Worm (Caenorhabditis elegans) whole organism, L3 larva: ENCODE measurements around the gene R03E9.2.

Experiments used
- R02D3.7 ChIP-seq: fragments of 150-350 bp; optimal IDR thresholded peaks from 2 replicates; lab custom pipeline; 2014; ENCODE audit warnings: missing biosample characterization, missing genetic modification characterization
- ZK546.5 ChIP-seq: sonication (generic microtip); optimal IDR thresholded peaks from 2 replicates; lab custom pipeline; 2017; ENCODE audit warnings: missing biosample characterization, missing genetic modification characterization
- aly-2 ChIP-seq: fragments of 150-350 bp; optimal IDR thresholded peaks from 2 replicates; lab custom pipeline; 2014; ENCODE audit warnings: missing biosample characterization, missing genetic modification characterization
- ceh-16 ChIP-seq: sonication (generic microtip); optimal IDR thresholded peaks from 2 replicates; lab custom pipeline; 2017; ENCODE audit warnings: missing biosample characterization, missing genetic modification characterization
- ceh-82 ChIP-seq: fragments of 150-350 bp; optimal IDR thresholded peaks from 2 replicates; lab custom pipeline; 2014; ENCODE audit warnings: missing biosample characterization, missing genetic modification characterization
- daf-12 ChIP-seq: fragments of 150-350 bp; optimal IDR thresholded peaks from 2 replicates; lab custom pipeline; 2014; ENCODE audit warnings: missing biosample characterization, missing genetic modification reagents, missing genetic modification characterization
- egl-5 ChIP-seq: fragments of 150-350 bp; optimal IDR thresholded peaks from 2 replicates; lab custom pipeline; 2017; ENCODE audit warnings: missing biosample characterization, missing genetic modification reagents, missing genetic modification characterization, inconsistent platforms
- elt-1 ChIP-seq: fragments of 150-350 bp; optimal IDR thresholded peaks from 2 replicates; lab custom pipeline; 2014; ENCODE audit warnings: missing biosample characterization, missing genetic modification characterization
- elt-2 ChIP-seq: sonication (generic microtip); optimal IDR thresholded peaks from 2 replicates; lab custom pipeline; 2016; ENCODE audit warnings: missing genetic modification reagents, mild to moderate bottlenecking, missing genetic modification characterization, missing compliant biosample characterization
- eor-1 ChIP-seq, 2 experiments: fragments of 150-350 bp; optimal IDR thresholded peaks; 2 replicates each; lab custom pipeline; 2014 to 2018; ENCODE audit warnings: missing biosample characterization in 2 of 2, missing genetic modification characterization in 2 of 2
- fkh-10 ChIP-seq: sonication (generic microtip); optimal IDR thresholded peaks from 2 replicates; lab custom pipeline; 2017; ENCODE audit warnings: missing biosample characterization, missing genetic modification reagents, missing genetic modification characterization
- fkh-2 ChIP-seq: fragments of 150-350 bp; optimal IDR thresholded peaks from 2 replicates; lab custom pipeline; 2014; ENCODE audit warnings: missing biosample characterization, missing genetic modification reagents, missing genetic modification characterization
- hmg-11 ChIP-seq: sonication (generic microtip); optimal IDR thresholded peaks from 2 replicates; lab custom pipeline; 2016; ENCODE audit warnings: missing genetic modification characterization, missing compliant biosample characterization
- jun-1 ChIP-seq: fragments of 150-350 bp; optimal IDR thresholded peaks from 2 replicates; lab custom pipeline; 2014; ENCODE audit warnings: missing biosample characterization, missing genetic modification reagents, missing genetic modification characterization
- lin-15B ChIP-seq: fragments of 150-350 bp; optimal IDR thresholded peaks from 2 replicates; lab custom pipeline; 2014; ENCODE audit warnings: missing biosample characterization, missing genetic modification characterization
- lin-39 ChIP-seq: fragments of 150-350 bp; optimal IDR thresholded peaks from 2 replicates; lab custom pipeline; 2018; ENCODE audit warnings: missing biosample characterization, missing genetic modification reagents, missing genetic modification characterization
- lsy-12 ChIP-seq: sonication (generic microtip); optimal IDR thresholded peaks from 2 replicates; lab custom pipeline; 2016; ENCODE audit warnings: mild to moderate bottlenecking, missing genetic modification characterization, missing compliant biosample characterization
- mml-1 ChIP-seq: fragments of 150-350 bp; sonication (generic microtip); optimal IDR thresholded peaks from 3 replicates; lab custom pipeline; 2014; ENCODE audit warnings: missing biosample characterization, missing genetic modification characterization
- nfya-1 ChIP-seq: sonication (generic microtip); optimal IDR thresholded peaks from 2 replicates; lab custom pipeline; 2017; ENCODE audit warnings: missing genetic modification characterization, mild to moderate bottlenecking, missing compliant biosample characterization, antibody characterized with exemption, moderate library complexity; ENCODE audit not compliant: insufficient read depth
- nhr-11 ChIP-seq: fragments of 150-350 bp; optimal IDR thresholded peaks from 2 replicates; lab custom pipeline; 2014; ENCODE audit warnings: missing biosample characterization, missing genetic modification characterization
- nhr-12 ChIP-seq: fragments of 150-350 bp; optimal IDR thresholded peaks from 2 replicates; lab custom pipeline; 2014; ENCODE audit warnings: missing biosample characterization, missing genetic modification characterization
- nhr-237 ChIP-seq: fragments of 150-350 bp; optimal IDR thresholded peaks from 2 replicates; lab custom pipeline; 2014; ENCODE audit warnings: missing biosample characterization, missing genetic modification characterization
- nhr-25 ChIP-seq: sonication (generic microtip); optimal IDR thresholded peaks from 2 replicates; lab custom pipeline; 2017; ENCODE audit warnings: missing biosample characterization, missing genetic modification characterization
- nhr-43 ChIP-seq: sonication (generic microtip); optimal IDR thresholded peaks from 2 replicates; lab custom pipeline; 2016; ENCODE audit warnings: mild to moderate bottlenecking, missing genetic modification characterization, missing compliant biosample characterization; ENCODE audit not compliant: poor library complexity, severe bottlenecking
- nhr-76 ChIP-seq: fragments of 150-350 bp; sonication (generic microtip); optimal IDR thresholded peaks from 5 replicates; lab custom pipeline; 2014; ENCODE audit warnings: missing biosample characterization, missing genetic modification characterization
- nhr-77 ChIP-seq: fragments of 150-350 bp; optimal IDR thresholded peaks from 2 replicates; lab custom pipeline; 2014; ENCODE audit warnings: missing biosample characterization, missing genetic modification characterization
- pha-4 ChIP-seq: fragments of 150-350 bp; optimal IDR thresholded peaks from 2 replicates; lab custom pipeline; 2014; ENCODE audit warnings: missing biosample characterization, missing genetic modification reagents, missing genetic modification characterization
- sea-2 ChIP-seq: fragments of 150-350 bp; sonication (generic microtip); optimal IDR thresholded peaks from 4 replicates; lab custom pipeline; 2014; ENCODE audit warnings: missing biosample characterization, missing genetic modification reagents, missing genetic modification characterization
- skn-1 ChIP-seq: fragments of 150-350 bp; optimal IDR thresholded peaks from 2 replicates; lab custom pipeline; 2014; ENCODE audit warnings: missing biosample characterization, missing genetic modification characterization
- snpc-4 ChIP-seq: fragments of 150-350 bp; optimal IDR thresholded peaks from 2 replicates; lab custom pipeline; 2014; ENCODE audit warnings: missing biosample characterization, missing genetic modification characterization
- tbx-2 ChIP-seq: sonication (generic microtip); optimal IDR thresholded peaks from 2 replicates; lab custom pipeline; 2016; ENCODE audit warnings: mild to moderate bottlenecking, missing genetic modification characterization, missing compliant biosample characterization
- unc-39 ChIP-seq: sonication (generic microtip); optimal IDR thresholded peaks from 4 replicates; lab custom pipeline; 2017; ENCODE audit warnings: missing biosample characterization, missing genetic modification characterization
- zag-1 ChIP-seq: fragments of 150-350 bp; optimal IDR thresholded peaks from 2 replicates; lab custom pipeline; 2014; ENCODE audit warnings: missing biosample characterization, missing genetic modification characterization
- ztf-4 ChIP-seq: fragments of 150-350 bp; optimal IDR thresholded peaks from 2 replicates; lab custom pipeline; 2014; ENCODE audit warnings: missing biosample characterization, missing genetic modification characterization

Gene R03E9.2

DNA sequence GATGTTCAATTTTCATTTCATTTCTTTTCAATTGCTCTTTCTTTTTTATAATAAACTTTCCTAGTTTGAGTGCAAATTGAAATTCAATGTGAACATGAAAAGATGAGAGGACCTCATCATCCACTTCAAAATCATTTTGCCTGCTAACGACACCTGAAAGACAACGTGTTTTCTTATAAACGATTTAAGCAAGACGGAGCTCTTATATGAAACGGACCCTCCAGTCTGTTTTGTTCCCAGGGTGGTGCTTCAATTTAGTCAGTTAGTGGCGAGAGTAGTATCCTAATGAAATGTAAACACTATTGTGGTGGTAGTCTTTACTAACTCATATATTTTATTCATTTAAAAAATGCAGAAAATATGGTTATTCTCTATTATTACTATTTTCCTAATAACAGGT, 23.9 kb downstream of the R03E9.2 start, which contains the start of gene acr-3:
acr-3 (plus strand) TSS at position 301 of the 400 bp plus-strand sequence.
- TF ChIP-seq nhr-43 (tag; lab: Kevin White, UChicago) (no peak), nhr-237 (tag; lab: Kevin White, UChicago) (no peak), fkh-2 (tag; lab: Kevin White, UChicago) (no peak), egl-5 (tag; lab: Kevin White, UChicago) (no peak), zag-1 (no peak), nhr-25 (tag; lab: Kevin White, UChicago) (no peak), ceh-16 (tag; lab: Kevin White, UChicago) (no peak), jun-1 (tag; lab: Kevin White, UChicago) (no peak), pha-4 (tag; lab: Kevin White, UChicago) (no peak)

DNA sequence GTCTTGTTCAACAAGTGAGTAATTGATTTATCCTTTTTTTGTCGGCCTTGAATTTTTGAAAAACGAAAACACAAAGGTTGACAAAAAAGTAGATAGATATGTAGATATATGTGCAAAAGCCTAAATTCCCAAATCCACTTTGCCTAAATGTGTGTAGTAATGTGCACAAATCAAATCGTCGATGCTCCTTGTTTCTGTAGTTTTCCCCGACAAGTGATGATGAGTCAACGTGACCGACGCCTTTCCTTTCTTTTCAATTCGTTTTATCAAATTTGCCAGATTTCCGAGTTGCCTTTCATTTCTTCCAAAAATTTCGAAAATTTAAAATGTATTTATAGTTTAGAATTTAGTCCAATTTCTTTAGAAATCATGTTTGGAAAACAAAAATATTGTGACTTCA, 27.9 kb downstream of the R03E9.2 start:
- TF ChIP-seq fkh-10 (GFP tag; lab: Kevin White, UChicago), result peak; percentile 88
- no peak for TF ChIP-seq ZK546.5 (tag; lab: Kevin White, UChicago)
- TF ChIP-seq lin-39 (tag; lab: Kevin White, UChicago), result no peak
- TF ChIP-seq aly-2 (tag; lab: Kevin White, UChicago), result no peak
- no peak for TF ChIP-seq ceh-82 (tag; lab: Kevin White, UChicago)

DNA sequence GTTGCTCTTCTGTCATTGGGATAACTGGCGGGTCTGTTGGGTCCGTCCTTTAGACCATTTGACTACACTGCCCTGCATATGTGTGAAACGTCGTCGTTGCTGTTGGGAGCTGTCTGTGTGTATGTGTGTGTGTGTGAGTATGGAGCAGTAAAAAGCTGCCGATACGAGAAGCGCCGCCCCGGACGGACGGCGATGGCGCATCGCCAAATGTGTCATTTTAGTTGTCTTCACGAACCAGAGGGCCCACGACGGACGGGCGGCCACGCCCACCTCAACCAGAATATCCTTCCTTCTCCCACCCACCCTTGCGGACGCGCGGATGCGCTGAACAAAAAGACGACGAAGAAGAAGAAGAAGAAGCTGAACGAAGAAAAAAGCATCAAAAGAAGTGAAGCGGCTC, 30.9 kb downstream of the R03E9.2 start, which contains the start of gene acr-2:
acr-2 (plus strand) TSS at position 301 of the 400 bp plus-strand sequence.
- TF ChIP-seq nfya-1 (peak; percentile 27), nhr-12 (tag; lab: Kevin White, UChicago) (no peak)

DNA sequence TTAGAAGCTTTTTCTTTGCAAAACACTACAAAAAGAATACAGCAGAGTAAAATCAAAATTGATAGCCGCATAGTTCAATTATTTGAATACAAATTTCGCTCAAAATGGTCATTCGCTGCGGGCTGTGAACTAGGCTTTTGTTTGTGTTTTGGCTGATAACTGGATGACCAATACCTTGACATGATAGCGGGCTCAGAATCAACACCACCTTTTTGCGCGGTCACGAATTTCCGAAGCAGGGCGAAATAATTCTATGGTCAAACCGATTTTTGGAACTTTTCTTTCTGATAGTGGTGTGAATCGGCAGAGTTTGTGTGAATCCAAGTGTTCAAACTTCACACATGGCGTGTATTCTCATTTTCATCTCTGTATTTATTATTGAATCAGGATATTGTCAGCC, 34.8 kb downstream of the R03E9.2 start, which contains the start of the genes F38B6.7 and F38B6.2:
F38B6.7 (minus strand) TSS at position 101 of the 400 bp plus-strand sequence.
F38B6.2 (plus strand) TSS at position 267 of the 400 bp plus-strand sequence.
- no peak for TF ChIP-seq nhr-43 (tag; lab: Kevin White, UChicago)
- no peak for TF ChIP-seq jun-1 (tag; lab: Kevin White, UChicago)
- TF ChIP-seq pha-4 (tag; lab: Kevin White, UChicago), result no peak
- TF ChIP-seq lin-15B (tag; lab: Kevin White, UChicago), result no peak
- TF ChIP-seq nhr-11 (tag; lab: Kevin White, UChicago), result no peak
- TF ChIP-seq R02D3.7, result no peak
- TF ChIP-seq eor-1 (tag; optimal IDR thresholded peaks at IDR 0.05; lab: Kevin White, UChicago), result no peak
- no peak for TF ChIP-seq elt-2 (tag; lab: Kevin White, UChicago)
- no peak for TF ChIP-seq lin-39 (tag; lab: Kevin White, UChicago)

DNA sequence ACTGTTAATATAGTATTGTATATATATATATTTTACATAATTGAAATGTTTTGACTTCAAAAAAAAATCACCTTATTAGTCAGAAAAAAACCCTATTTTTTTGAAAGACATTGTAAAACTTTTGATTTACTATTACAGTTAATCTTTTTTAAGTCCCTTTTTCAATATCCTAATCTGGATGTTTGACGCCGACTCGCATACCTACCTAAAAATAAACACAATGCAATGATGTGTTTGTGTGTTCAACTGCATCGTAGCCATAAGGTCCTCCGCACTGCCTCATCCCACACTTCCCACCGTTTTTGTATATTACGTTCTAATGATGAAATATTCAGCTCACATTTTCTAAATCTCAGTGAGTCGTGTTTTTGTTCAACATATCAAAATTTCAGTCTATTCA, 39.8 kb downstream of the R03E9.2 start, which contains the start of gene F38B6.3:
F38B6.3 (plus strand) TSS at position 301 of the 400 bp plus-strand sequence.
- TF ChIP-seq hmg-11 (tag; lab: Kevin White, UChicago) (no peak), pha-4 (tag; lab: Kevin White, UChicago) (no peak), elt-1 (tag; lab: Kevin White, UChicago) (no peak), nhr-76 (tag; lab: Kevin White, UChicago) (no peak), nhr-12 (tag; lab: Kevin White, UChicago) (no peak)

DNA sequence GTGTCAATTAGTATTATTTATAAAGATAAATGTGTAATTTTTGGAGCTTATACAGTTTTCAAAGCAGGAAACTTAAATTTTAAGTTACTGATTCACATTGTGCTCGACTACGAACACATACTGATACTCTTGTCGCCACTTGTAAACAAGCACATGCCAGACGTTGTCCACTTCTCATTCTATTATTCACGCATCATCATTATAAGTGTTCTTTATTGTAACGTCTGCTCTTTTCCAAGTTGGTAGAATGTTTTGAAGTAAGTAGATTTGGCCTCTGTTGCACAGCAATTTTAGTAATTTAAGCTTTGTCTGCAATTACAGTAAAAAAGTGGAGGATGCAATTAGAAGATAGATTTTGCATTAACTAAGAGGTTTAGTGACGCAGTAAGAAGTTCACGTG, 40.2 kb downstream of the R03E9.2 start:
- TF ChIP-seq eor-1 (tag; optimal IDR thresholded peaks at IDR 0.05; lab: Kevin White, UChicago) (no peak), ztf-4 (tag; lab: Kevin White, UChicago) (no peak), mml-1 (no peak), skn-1 (tag; lab: Kevin White, UChicago) (no peak)

DNA sequence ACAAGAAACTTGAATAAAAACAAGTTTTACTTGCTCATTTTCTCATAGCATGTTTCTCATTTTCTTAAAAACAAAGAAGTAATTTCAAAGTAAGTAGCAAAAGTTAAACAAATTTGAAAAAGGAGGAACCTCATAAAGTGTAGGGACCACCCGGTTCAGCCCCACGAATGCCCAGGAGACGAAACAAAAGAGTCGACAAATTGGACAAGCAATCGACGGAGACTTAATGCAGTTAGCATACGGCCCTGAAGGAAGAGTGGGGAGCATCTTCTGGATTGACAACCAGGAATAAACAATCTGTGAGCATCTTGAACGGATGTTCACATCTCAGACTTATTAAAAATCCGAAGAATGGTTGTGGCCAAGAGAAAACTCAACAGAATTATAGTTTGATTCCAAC, 41.4 kb downstream of the R03E9.2 start:
- no peak for TF ChIP-seq lsy-12 (tag; lab: Kevin White, UChicago)
- no peak for TF ChIP-seq unc-39 (tag; lab: Kevin White, UChicago)
- TF ChIP-seq tbx-2 (tag; lab: Kevin White, UChicago), result no peak
- no peak for TF ChIP-seq fkh-10 (GFP tag; lab: Kevin White, UChicago)
- no peak for TF ChIP-seq nfya-1
- TF ChIP-seq elt-1 (tag; lab: Kevin White, UChicago), result no peak
- no peak for TF ChIP-seq nhr-11 (tag; lab: Kevin White, UChicago)
- no peak for TF ChIP-seq snpc-4 (tag; lab: Kevin White, UChicago)
- no peak for TF ChIP-seq nhr-237 (tag; lab: Kevin White, UChicago)
- TF ChIP-seq ZK546.5 (tag; lab: Kevin White, UChicago), result no peak
- no peak for TF ChIP-seq sea-2 (GFP tag; lab: Kevin White, UChicago)
- TF ChIP-seq nhr-77, result no peak
- TF ChIP-seq daf-12 (tag; lab: Kevin White, UChicago), result no peak
- no peak for TF ChIP-seq hmg-11 (tag; lab: Kevin White, UChicago)
